Fruit fly (Drosophila melanogaster): ENCODE data around the gene CG18417.

CG18417 gene

dm6 chr3L:7361095-7361522, 38.8 kb upstream of the CG18417 start (continued):
- TF ChIP-seq nom (GFP tag; optimal IDR thresholded peaks at IDR 0.05): peak; percentile 57
- TF ChIP-seq CG7928 (GFP tag; optimal IDR thresholded peaks at IDR 0.05): no peak
- TF ChIP-seq CG7963 (GFP tag; IDR thresholded peaks at IDR 0.05; ENCODE audit: partially characterized antibody): no peak
- TF ChIP-seq Pdp1 (GFP tag; optimal IDR thresholded peaks at IDR 0.05): peak in 1 of 2 experiments; percentile 51
- TF ChIP-seq Ssrp (tag; optimal IDR thresholded peaks at IDR 0.05): no peak
- TF ChIP-seq CG12942 (GFP tag; optimal IDR thresholded peaks at IDR 0.05): no peak
- no peak for TF ChIP-seq CG17568 (GFP tag; optimal IDR thresholded peaks at IDR 0.05)
- peak; percentile 60 for TF ChIP-seq CTCF (GFP tag; optimal IDR thresholded peaks at IDR 0.05)
- TF ChIP-seq CG12299 (tag; optimal IDR thresholded peaks at IDR 0.05): no peak
- TF ChIP-seq CG2120 (GFP tag; optimal IDR thresholded peaks at IDR 0.05): no peak
- no peak for TF ChIP-seq CG2129 (GFP tag; IDR thresholded peaks at IDR 0.05; ENCODE audit: partially characterized antibody)
- no peak for TF ChIP-seq CG9609 (GFP tag; optimal IDR thresholded peaks at IDR 0.05)
- TF ChIP-seq oc (tag; optimal IDR thresholded peaks at IDR 0.05): peak; percentile 50
- TF ChIP-seq Mad (GFP tag; optimal IDR thresholded peaks at IDR 0.05): no peak
- TF ChIP-seq onecut (GFP tag; IDR thresholded peaks at IDR 0.05): peak; percentile 71
- TF ChIP-seq exex (tag; optimal IDR thresholded peaks at IDR 0.05): peak; percentile 71
- TF ChIP-seq ttk (GFP tag; IDR thresholded peaks at IDR 0.05): no peak
- TF ChIP-seq vfl (GFP tag; optimal IDR thresholded peaks at IDR 0.05): no peak
- no peak for TF ChIP-seq Max (GFP tag; optimal IDR thresholded peaks at IDR 0.05)
- no peak for TF ChIP-seq Tbp (GFP tag; optimal IDR thresholded peaks at IDR 0.05)
- peak; percentile 8 for TF ChIP-seq dm (GFP tag; optimal IDR thresholded peaks at IDR 0.05)
- peak; percentile 4 for TF ChIP-seq YL-1 (GFP tag; optimal IDR thresholded peaks at IDR 0.05)
- no peak for TF ChIP-seq Antp (GFP tag; optimal IDR thresholded peaks at IDR 0.05)
- peak; percentile 2 for TF ChIP-seq CG18262 (tag; optimal IDR thresholded peaks at IDR 0.05)
- TF ChIP-seq mam (GFP tag; optimal IDR thresholded peaks at IDR 0.05): no peak
- peak; percentile 75 for TF ChIP-seq CG3995 (GFP tag; optimal IDR thresholded peaks at IDR 0.05)
- no peak for TF ChIP-seq CG6683 (GFP tag; optimal IDR thresholded peaks at IDR 0.05)
- no peak for TF ChIP-seq CG4360 (GFP tag; IDR thresholded peaks at IDR 0.05)
- TF ChIP-seq CG7745 (tag; optimal IDR thresholded peaks at IDR 0.05): no peak
- TF ChIP-seq aop (GFP tag; IDR thresholded peaks at IDR 0.05): no peak
- no peak for TF ChIP-seq jigr1 (GFP tag; IDR thresholded peaks at IDR 0.05)
- no peak for TF ChIP-seq CG11723 (GFP tag; optimal IDR thresholded peaks at IDR 0.05)
- no peak for TF ChIP-seq bcd (GFP tag; optimal IDR thresholded peaks at IDR 0.05)
- TF ChIP-seq fd64A (GFP tag; optimal IDR thresholded peaks at IDR 0.05): no peak
- TF ChIP-seq fd96Cb (tag; optimal IDR thresholded peaks at IDR 0.05): no peak
- TF ChIP-seq pzg (GFP tag; optimal IDR thresholded peaks at IDR 0.05): no peak
- no peak for TF ChIP-seq E2f2 (GFP tag; IDR thresholded peaks at IDR 0.05)
- TF ChIP-seq CG34376 (GFP tag; optimal IDR thresholded peaks at IDR 0.05): peak; percentile 69
- no peak for TF ChIP-seq CG31365 (tag; optimal IDR thresholded peaks at IDR 0.05)
- no peak for TF ChIP-seq Lim3 (GFP tag; IDR thresholded peaks at IDR 0.05)
- no peak for TF ChIP-seq D19B (GFP tag; optimal IDR thresholded peaks at IDR 0.05)
- TF ChIP-seq Myb (GFP tag; optimal IDR thresholded peaks at IDR 0.05): no peak
- TF ChIP-seq CG6813 (GFP tag; optimal IDR thresholded peaks at IDR 0.05): peak; percentile 18
- no peak for TF ChIP-seq CG6854 (GFP tag; optimal IDR thresholded peaks at IDR 0.05)
- no peak for TF ChIP-seq Xbp1 (GFP tag; optimal IDR thresholded peaks at IDR 0.05)
- no peak for TF ChIP-seq ap (GFP tag; IDR thresholded peaks at IDR 0.05)
- TF ChIP-seq Optix (GFP tag; IDR thresholded peaks at IDR 0.05): no peak
- no peak for TF ChIP-seq ewg (GFP tag; optimal IDR thresholded peaks at IDR 0.05)
- no peak for TF ChIP-seq Dip2 (GFP tag; IDR thresholded peaks at IDR 0.05)
- no peak for TF ChIP-seq CG14014 (GFP tag; IDR thresholded peaks at IDR 0.05)
- no peak for TF ChIP-seq Chrac-16 (GFP tag; optimal IDR thresholded peaks at IDR 0.05)
- peak in 1 of 2 experiments; percentile 75 for TF ChIP-seq insv (GFP tag; optimal IDR thresholded peaks at IDR 0.05)

Data from whole organism, embryonic.